Worm (Caenorhabditis elegans) whole organism, L4 larva: ENCODE measurements around the gene srj-24.

Experiments
- F10B5.3 ChIP-seq: sonication (generic microtip); optimal IDR thresholded peaks from 2 replicates; lab custom pipeline; 2016; ENCODE audit warnings: mild to moderate bottlenecking, missing genetic modification characterization, missing compliant biosample characterization
- F26F4.8 ChIP-seq: fragments of 200-800 bp; sonication (Bioruptor generic); conservative IDR thresholded peaks from 2 replicates; pipeline ENCODE4 v1.3.6; 2022; ENCODE audit warnings: missing genetic modification characterization, missing compliant biosample characterization
- T20F7.1 ChIP-seq: fragments of 200-800 bp; sonication (Bioruptor generic); optimal IDR thresholded peaks from 2 replicates; lab custom pipeline; 2018; ENCODE audit warnings: mild to moderate bottlenecking, missing genetic modification characterization, missing compliant biosample characterization
- Y105C5A.15 ChIP-seq: fragments of 200-800 bp; sonication (Bioruptor generic); IDR thresholded peaks from 2 replicates; pipeline ENCODE4 v1.3.6; 2022; ENCODE audit warnings: missing genetic modification characterization, missing compliant biosample characterization
- Y48G9A.11 ChIP-seq: fragments of 200-800 bp; sonication (Bioruptor generic); IDR thresholded peaks from 2 replicates; pipeline ENCODE4 v1.3.6; 2022; ENCODE audit warnings: missing genetic modification reagents, missing genetic modification characterization, missing compliant biosample characterization
- Y5F2A.4 ChIP-seq: fragments of 200-800 bp; sonication (Bioruptor generic); optimal IDR thresholded peaks from 2 replicates; lab custom pipeline; 2018; ENCODE audit warnings: mild to moderate bottlenecking, missing genetic modification characterization, missing compliant biosample characterization
- ZK546.5 ChIP-seq, 2 experiments: sonication (generic microtip); optimal IDR thresholded peaks; 2 replicates each; lab custom pipeline; 2017; ENCODE audit warnings: missing biosample characterization in 2 of 2, missing genetic modification characterization in 2 of 2
- arid-1 ChIP-seq: fragments of 200-800 bp; sonication (Bioruptor generic); conservative IDR thresholded peaks from 2 replicates; pipeline ENCODE4 v1.3.6; 2022; ENCODE audit warnings: missing genetic modification reagents, missing genetic modification characterization, missing compliant biosample characterization
- attf-4 ChIP-seq: sonication (generic microtip); optimal IDR thresholded peaks from 3 replicates; lab custom pipeline; 2017; ENCODE audit warnings: missing biosample characterization, missing genetic modification characterization
- ceh-62 ChIP-seq: sonication (generic microtip); optimal IDR thresholded peaks from 2 replicates; lab custom pipeline; 2017; ENCODE audit warnings: missing biosample characterization, missing genetic modification characterization
- ces-1 ChIP-seq: fragments of 150-350 bp; sonication (generic microtip); optimal IDR thresholded peaks from 4 replicates; lab custom pipeline; 2014; ENCODE audit warnings: missing biosample characterization, missing genetic modification reagents, missing genetic modification characterization
- cey-2 ChIP-seq: sonication (generic microtip); optimal IDR thresholded peaks from 3 replicates; lab custom pipeline; 2017; ENCODE audit warnings: missing genetic modification characterization, mild to moderate bottlenecking, missing compliant biosample characterization, antibody characterized with exemption, borderline replicate concordance; ENCODE audit not compliant: insufficient read depth
- daf-12 ChIP-seq: fragments of 150-350 bp; optimal IDR thresholded peaks from 2 replicates; lab custom pipeline; 2014; ENCODE audit warnings: missing biosample characterization, missing genetic modification reagents, missing genetic modification characterization
- daf-19 ChIP-seq: fragments of 200-800 bp; sonication (Bioruptor generic); conservative IDR thresholded peaks from 2 replicates; pipeline ENCODE4 v1.3.6; 2022; ENCODE audit warnings: missing genetic modification characterization, missing compliant biosample characterization
- daf-8 ChIP-seq: fragments of 200-800 bp; sonication (Bioruptor generic); IDR thresholded peaks from 2 replicates; pipeline ENCODE4 v1.3.6; 2022; ENCODE audit warnings: missing genetic modification characterization, missing compliant biosample characterization
- dmd-8 ChIP-seq: fragments of 200-800 bp; sonication (Bioruptor generic); IDR thresholded peaks from 2 replicates; pipeline ENCODE4 v1.3.6; 2022; ENCODE audit warnings: missing genetic modification characterization, missing compliant biosample characterization
- duxl-1 ChIP-seq: sonication (generic microtip); optimal IDR thresholded peaks from 2 replicates; lab custom pipeline; 2016; ENCODE audit warnings: mild to moderate bottlenecking, missing genetic modification characterization, moderate library complexity, missing compliant biosample characterization; ENCODE audit not compliant: poor library complexity
- dve-1 ChIP-seq: sonication (generic microtip); optimal IDR thresholded peaks from 2 replicates; lab custom pipeline; 2017; ENCODE audit warnings: antibody characterized with exemption, mild to moderate bottlenecking, missing genetic modification characterization, missing compliant biosample characterization; ENCODE audit not compliant: insufficient read depth
- egl-27 ChIP-seq: sonication (generic microtip); optimal IDR thresholded peaks from 3 replicates; lab custom pipeline; 2017; ENCODE audit warnings: missing biosample characterization, missing genetic modification reagents, missing genetic modification characterization
- gei-8 ChIP-seq: fragments of 200-800 bp; sonication (Bioruptor generic); optimal IDR thresholded peaks from 2 replicates; lab custom pipeline; 2018; ENCODE audit warnings: mild to moderate bottlenecking, missing genetic modification characterization, missing compliant biosample characterization
- hmg-1.1 ChIP-seq: fragments of 200-800 bp; sonication (Bioruptor generic); IDR thresholded peaks from 2 replicates; pipeline ENCODE4 v1.3.6; 2022; ENCODE audit warnings: missing genetic modification reagents, missing genetic modification characterization, missing compliant biosample characterization
- jun-1 ChIP-seq: fragments of 150-350 bp; optimal IDR thresholded peaks from 2 replicates; lab custom pipeline; 2014; ENCODE audit warnings: missing biosample characterization, missing genetic modification reagents, missing genetic modification characterization
- lin-1 ChIP-seq: fragments of 200-800 bp; sonication (Bioruptor generic); IDR thresholded peaks from 2 replicates; pipeline ENCODE4 v1.3.6; 2022; ENCODE audit warnings: missing genetic modification reagents, missing genetic modification characterization, missing compliant biosample characterization
- lin-29 ChIP-seq: fragments of 200-800 bp; sonication (Bioruptor generic); IDR thresholded peaks from 2 replicates; pipeline ENCODE4 v1.3.6; 2022; ENCODE audit warnings: missing genetic modification reagents, missing genetic modification characterization, missing compliant biosample characterization
- madf-9 ChIP-seq: fragments of 200-800 bp; sonication (Bioruptor generic); conservative IDR thresholded peaks from 2 replicates; pipeline ENCODE4 v1.3.6; 2022; ENCODE audit warnings: missing genetic modification reagents, missing genetic modification characterization, missing compliant biosample characterization
- mxl-2 ChIP-seq: fragments of 200-800 bp; sonication (Bioruptor generic); conservative IDR thresholded peaks from 2 replicates; pipeline ENCODE4 v1.3.6; 2022; ENCODE audit warnings: missing genetic modification reagents, missing genetic modification characterization, missing compliant biosample characterization
- nhr-10 ChIP-seq: fragments of 150-350 bp; optimal IDR thresholded peaks from 2 replicates; lab custom pipeline; 2014; ENCODE audit warnings: missing biosample characterization, missing genetic modification characterization
- nhr-102 ChIP-seq: sonication (generic microtip); optimal IDR thresholded peaks from 2 replicates; lab custom pipeline; 2016; ENCODE audit warnings: mild to moderate bottlenecking, missing genetic modification characterization, moderate library complexity, missing compliant biosample characterization
- set-16 ChIP-seq: fragments of 200-800 bp; sonication (Bioruptor generic); IDR thresholded peaks from 2 replicates; pipeline ENCODE4 v1.3.6; 2022; ENCODE audit warnings: missing genetic modification reagents, missing genetic modification characterization, missing compliant biosample characterization
- skn-1 ChIP-seq: fragments of 150-350 bp; optimal IDR thresholded peaks from 2 replicates; lab custom pipeline; 2014; ENCODE audit warnings: missing biosample characterization, missing genetic modification characterization
- snpc-4 ChIP-seq: fragments of 150-350 bp; optimal IDR thresholded peaks from 2 replicates; lab custom pipeline; 2014; ENCODE audit warnings: missing biosample characterization, missing genetic modification characterization
- spr-3 ChIP-seq: fragments of 200-800 bp; sonication (Bioruptor generic); optimal IDR thresholded peaks from 2 replicates; lab custom pipeline; 2018; ENCODE audit warnings: mild to moderate bottlenecking, missing genetic modification characterization, missing compliant biosample characterization
- tag-97 ChIP-seq: fragments of 200-800 bp; sonication (Bioruptor generic); IDR thresholded peaks from 2 replicates; pipeline ENCODE4 v1.3.6; 2022; ENCODE audit warnings: missing genetic modification characterization, missing compliant biosample characterization
- tra-1 ChIP-seq: fragments of 200-800 bp; sonication (Bioruptor generic); IDR thresholded peaks from 2 replicates; pipeline ENCODE4 v1.3.6; 2022; ENCODE audit warnings: missing genetic modification reagents, missing genetic modification characterization, missing compliant biosample characterization
- zfp-2 ChIP-seq: sonication (generic microtip); optimal IDR thresholded peaks from 2 replicates; lab custom pipeline; 2016; ENCODE audit warnings: mild to moderate bottlenecking, missing genetic modification characterization, missing compliant biosample characterization
- zip-11 ChIP-seq: fragments of 200-800 bp; sonication (Bioruptor generic); IDR thresholded peaks from 2 replicates; pipeline ENCODE4 v1.3.6; 2022; ENCODE audit warnings: missing genetic modification characterization, missing compliant biosample characterization

The srj-24 gene

DNA sequence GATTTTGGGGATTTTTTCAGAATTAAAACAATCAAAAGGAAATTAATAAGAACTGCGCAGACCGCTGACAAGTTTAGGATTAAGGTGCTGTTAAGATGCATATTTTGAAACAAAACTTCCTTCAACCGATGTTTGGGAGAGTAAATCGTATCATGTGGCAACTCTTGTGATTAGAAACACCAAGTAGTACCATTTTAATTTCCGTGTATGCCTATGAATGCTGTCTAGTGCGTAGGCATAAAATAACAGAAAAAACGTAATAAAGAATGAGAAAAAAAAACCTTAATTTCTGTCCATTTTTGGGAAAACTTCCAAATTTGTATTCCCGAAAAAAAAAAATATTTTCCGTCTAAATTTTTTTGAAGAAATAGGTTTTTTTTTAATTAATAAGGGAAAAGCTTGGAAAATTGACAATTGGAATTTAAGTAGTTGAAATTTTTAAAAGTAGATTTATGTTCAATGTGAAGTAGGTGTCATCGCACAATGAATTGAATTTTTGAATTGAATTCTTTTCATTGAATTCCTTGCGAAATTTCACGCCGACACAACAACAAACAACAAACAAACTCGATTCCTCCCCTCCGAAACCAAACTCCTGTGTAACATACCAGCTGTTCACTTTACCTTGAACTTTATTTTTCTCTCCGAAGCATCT, 14.1 kb upstream of the srj-24 start, which contains the start of the genes str-262 and srp-1:
TSS of gene str-262 (minus strand) at position 101 of the 655 bp plus-strand sequence.
TSS of gene srp-1 (plus strand) at position 605 of the 655 bp plus-strand sequence.
- TF ChIP-seq zfp-2 (tag; lab: Kevin White, UChicago) (no peak), Y105C5A.15 (no peak), nhr-102 (no peak), gei-8 (GFP tag; lab: Kevin White, UChicago) (no peak), cey-2 (tag; lab: Kevin White, UChicago) (no peak), mxl-2 (GFP tag; lab: Robert Waterston, UW) (no peak), Y48G9A.11 (GFP tag; lab: Robert Waterston, UW) (no peak), tra-1 (no peak), Y5F2A.4 (no peak), lin-29 (GFP tag; lab: Robert Waterston, UW) (no peak), ZK546.5 (tag; optimal IDR thresholded peaks at IDR 0.05; lab: Kevin White, UChicago) (no peak), T20F7.1 (GFP tag; lab: Kevin White, UChicago) (no peak), dmd-8 (no peak), lin-1 (GFP tag; lab: Robert Waterston, UW) (no peak), dve-1 (tag; lab: Kevin White, UChicago) (no peak), duxl-1 (no peak), tag-97 (GFP tag; lab: Robert Waterston, UW) (no peak), daf-8 (GFP tag; lab: Robert Waterston, UW) (no peak)

DNA sequence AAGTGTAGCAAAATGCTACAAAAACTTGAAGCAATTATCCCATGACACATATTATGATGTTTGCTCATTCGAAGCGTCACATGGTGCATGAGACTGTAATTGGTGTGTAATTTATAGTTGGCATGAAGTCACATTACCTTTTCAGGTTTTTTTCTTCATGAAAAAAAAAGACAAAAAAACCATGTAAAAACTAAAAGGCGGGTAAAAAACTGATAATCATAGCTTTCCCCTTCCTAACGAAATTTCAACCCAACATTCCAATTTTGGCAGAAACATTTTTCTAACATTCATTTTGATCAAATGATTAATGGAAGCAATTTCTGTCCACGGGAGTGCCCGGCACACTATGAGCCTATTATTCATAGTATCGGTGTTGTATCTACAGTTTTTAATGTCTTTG, 9.4 kb upstream of the srj-24 start, which contains the start of gene sri-4:
TSS of gene sri-4 (plus strand) at position 301 of the 400 bp plus-strand sequence.
- TF ChIP-seq madf-9 (GFP tag; lab: Robert Waterston, UW) (no peak), F10B5.3 (tag; lab: Kevin White, UChicago) (no peak), ZK546.5 (tag; optimal IDR thresholded peaks at IDR 0.05; lab: Kevin White, UChicago) (no peak), ceh-62 (tag; lab: Kevin White, UChicago) (no peak), daf-19 (no peak), tag-97 (GFP tag; lab: Robert Waterston, UW) (no peak), snpc-4 (tag; lab: Kevin White, UChicago) (no peak), hmg-1.1 (GFP tag; lab: Robert Waterston, UW) (no peak), spr-3 (no peak)

DNA sequence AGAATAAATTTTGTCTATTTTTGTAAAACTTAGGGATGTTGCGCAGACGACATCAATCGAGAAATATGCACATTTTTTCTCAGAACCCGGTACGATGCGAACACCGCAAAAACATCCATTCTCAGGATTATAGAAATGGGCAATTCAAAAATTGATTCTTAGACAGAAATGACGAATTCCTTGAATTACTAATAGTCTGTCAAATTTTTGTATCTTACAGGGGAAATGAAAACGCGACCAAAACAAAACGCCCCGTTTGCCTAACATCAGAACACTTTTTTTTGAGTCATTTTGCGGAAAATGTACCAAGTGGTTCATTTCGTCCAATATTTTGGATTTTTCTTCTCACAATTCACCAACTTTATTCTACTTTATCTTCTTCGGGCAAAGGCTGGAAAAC, 4.7 kb upstream of the srj-24 start, which contains the start of gene str-134:
TSS of gene str-134 (plus strand) at position 301 of the 400 bp plus-strand sequence.
- TF ChIP-seq skn-1 (tag; lab: Kevin White, UChicago) (no peak), arid-1 (no peak), F26F4.8 (GFP tag; lab: Robert Waterston, UW) (no peak), ces-1 (GFP tag; lab: Kevin White, UChicago) (no peak), egl-27 (no peak), nhr-10 (no peak), dmd-8 (no peak), attf-4 (tag; lab: Kevin White, UChicago) (no peak), daf-12 (tag; lab: Kevin White, UChicago) (no peak), zip-11 (GFP tag; lab: Robert Waterston, UW) (no peak), jun-1 (tag; lab: Kevin White, UChicago) (no peak), hmg-1.1 (GFP tag; lab: Robert Waterston, UW) (no peak), set-16 (GFP tag; lab: Robert Waterston, UW) (no peak)
